Fruit fly (Drosophila melanogaster) whole organism, prepupa: ENCODE results near the gene ara.

Source experiments
- CG10631 ChIP-seq: fragments of 200-800 bp; sonication (Bioruptor generic); optimal IDR thresholded peaks from 2 replicates; lab custom pipeline; 2016; ENCODE audit warnings: missing biosample characterization, missing genetic modification characterization
- CG11294 ChIP-seq: fragments of 200-800 bp; sonication (Bioruptor generic); IDR thresholded peaks from 2 replicates; pipeline ENCODE4 v1.3.6; 2022; ENCODE audit warnings: missing biosample characterization, missing genetic modification characterization
- CG11902 ChIP-seq: fragments of 200-800 bp; sonication (Bioruptor generic); optimal IDR thresholded peaks from 3 replicates; lab custom pipeline; 2016; ENCODE audit warnings: missing biosample characterization, missing genetic modification characterization
- CG16779 ChIP-seq: fragments of 200-800 bp; sonication (Bioruptor generic); optimal IDR thresholded peaks from 3 replicates; lab custom pipeline; 2017; ENCODE audit warnings: missing biosample characterization, mild to moderate bottlenecking, missing genetic modification characterization
- CG31627 ChIP-seq: fragments of 200-800 bp; sonication (Bioruptor generic); optimal IDR thresholded peaks from 3 replicates; lab custom pipeline; 2016; ENCODE audit warnings: missing biosample characterization, missing genetic modification characterization
- CG32006 ChIP-seq: fragments of 200-800 bp; sonication (Bioruptor generic); optimal IDR thresholded peaks from 3 replicates; lab custom pipeline; 2017; ENCODE audit warnings: missing biosample characterization, mild to moderate bottlenecking, missing genetic modification characterization
- CG3919 ChIP-seq: fragments of 200-800 bp; sonication (Bioruptor generic); optimal IDR thresholded peaks from 3 replicates; lab custom pipeline; 2016; ENCODE audit warnings: missing biosample characterization, missing genetic modification characterization
- CG4318 ChIP-seq: fragments of 200-800 bp; sonication (Bioruptor generic); optimal IDR thresholded peaks from 3 replicates; lab custom pipeline; 2017; ENCODE audit warnings: missing biosample characterization, mild to moderate bottlenecking, missing genetic modification characterization
- CG6792 ChIP-seq: fragments of 200-800 bp; sonication (Bioruptor generic); optimal IDR thresholded peaks from 3 replicates; lab custom pipeline; 2016; ENCODE audit warnings: missing biosample characterization, missing genetic modification characterization
- CG6854 ChIP-seq: fragments of 200-800 bp; sonication (Bioruptor generic); optimal IDR thresholded peaks from 2 replicates; lab custom pipeline; 2017; ENCODE audit warnings: missing biosample characterization, mild to moderate bottlenecking, missing genetic modification characterization
- CG7368 ChIP-seq: fragments of 200-800 bp; sonication (Bioruptor generic); optimal IDR thresholded peaks from 3 replicates; lab custom pipeline; 2016; ENCODE audit warnings: missing biosample characterization, missing genetic modification characterization
- CG8119 ChIP-seq: fragments of 200-800 bp; sonication (Bioruptor generic); IDR thresholded peaks from 3 replicates; pipeline ENCODE4 v1.3.6; 2022; ENCODE audit warnings: missing biosample characterization, missing genetic modification characterization
- CG8319 ChIP-seq: fragments of 200-800 bp; sonication (Bioruptor generic); optimal IDR thresholded peaks from 3 replicates; lab custom pipeline; 2016; ENCODE audit warnings: missing biosample characterization, missing genetic modification characterization
- CG8632 ChIP-seq: fragments of 200-800 bp; sonication (Bioruptor generic); optimal IDR thresholded peaks from 3 replicates; lab custom pipeline; 2016; ENCODE audit warnings: missing biosample characterization, missing genetic modification characterization
- CG9139 ChIP-seq: fragments of 200-800 bp; sonication (Bioruptor generic); optimal IDR thresholded peaks from 3 replicates; lab custom pipeline; 2017; ENCODE audit warnings: missing biosample characterization, mild to moderate bottlenecking, missing genetic modification characterization
- Eip75B ChIP-seq: fragments of 200-800 bp; sonication (Bioruptor generic); optimal IDR thresholded peaks from 3 replicates; lab custom pipeline; 2016; ENCODE audit warnings: missing biosample characterization, missing genetic modification characterization
- Eip78C ChIP-seq: fragments of 200-800 bp; sonication (Bioruptor generic); peaks from one replicate; lab custom pipeline; 2016; ENCODE audit warnings: missing biosample characterization, missing genetic modification characterization
- Ets21C ChIP-seq: fragments of 200-800 bp; sonication (Bioruptor generic); optimal IDR thresholded peaks from 3 replicates; lab custom pipeline; 2016; ENCODE audit warnings: missing biosample characterization, missing genetic modification characterization
- Ets96B ChIP-seq: fragments of 200-800 bp; optimal IDR thresholded peaks from 2 replicates; lab custom pipeline; 2019; ENCODE audit warnings: missing biosample characterization, mild to moderate bottlenecking, missing genetic modification characterization, moderate library complexity
- Gug ChIP-seq: fragments of 200-800 bp; sonication (Bioruptor generic); IDR thresholded peaks from 2 replicates; pipeline ENCODE4 v1.3.6; 2022; ENCODE audit warnings: missing biosample characterization, missing genetic modification characterization
- Hr38 ChIP-seq: sonication (Bioruptor generic); optimal IDR thresholded peaks from 2 replicates; lab custom pipeline; 2016; ENCODE audit warnings: missing biosample characterization, missing genetic modification characterization
- Lpt ChIP-seq: fragments of 200-800 bp; sonication (Bioruptor generic); optimal IDR thresholded peaks from 3 replicates; lab custom pipeline; 2016; ENCODE audit warnings: missing biosample characterization, missing genetic modification characterization
- OdsH ChIP-seq: fragments of 200-800 bp; sonication (Bioruptor generic); optimal IDR thresholded peaks from 3 replicates; lab custom pipeline; 2016; ENCODE audit warnings: missing biosample characterization, missing genetic modification characterization
- Smox ChIP-seq: fragments of 200-800 bp; sonication (Bioruptor generic); optimal IDR thresholded peaks from 3 replicates; lab custom pipeline; 2016; ENCODE audit warnings: missing biosample characterization, missing genetic modification characterization
- Sox102F ChIP-seq: fragments of 200-800 bp; sonication (Bioruptor generic); optimal IDR thresholded peaks from 2 replicates; lab custom pipeline; 2016; ENCODE audit warnings: missing biosample characterization, mild to moderate bottlenecking, missing genetic modification characterization
- Sox14 ChIP-seq: fragments of 200-800 bp; sonication (Bioruptor generic); optimal IDR thresholded peaks from 3 replicates; lab custom pipeline; 2016; ENCODE audit warnings: missing biosample characterization, missing genetic modification characterization
- achi ChIP-seq: fragments of 200-800 bp; sonication (Bioruptor generic); optimal IDR thresholded peaks from 3 replicates; lab custom pipeline; 2016; ENCODE audit warnings: missing biosample characterization, missing genetic modification characterization
- acj6 ChIP-seq: fragments of 200-800 bp; sonication (Bioruptor generic); optimal IDR thresholded peaks from 3 replicates; lab custom pipeline; 2016; ENCODE audit warnings: missing biosample characterization, missing genetic modification characterization
- dac ChIP-seq: fragments of 200-800 bp; sonication (Bioruptor generic); optimal IDR thresholded peaks from 2 replicates; lab custom pipeline; 2017; ENCODE audit warnings: missing biosample characterization, mild to moderate bottlenecking, missing genetic modification characterization
- dsx ChIP-seq: fragments of 200-800 bp; optimal IDR thresholded peaks from 3 replicates; lab custom pipeline; 2019; ENCODE audit warnings: missing biosample characterization, mild to moderate bottlenecking, missing genetic modification characterization, moderate library complexity; ENCODE audit not compliant: poor library complexity, severe bottlenecking
- fd59A ChIP-seq: fragments of 200-800 bp; sonication (Bioruptor generic); optimal IDR thresholded peaks from 2 replicates; lab custom pipeline; 2017; ENCODE audit warnings: missing biosample characterization, mild to moderate bottlenecking, missing genetic modification characterization, missing genetic modification reagents
- net ChIP-seq: fragments of 200-800 bp; sonication (Bioruptor generic); optimal IDR thresholded peaks from 3 replicates; lab custom pipeline; 2016; ENCODE audit warnings: missing biosample characterization, missing genetic modification characterization
- pdm3 ChIP-seq: fragments of 200-800 bp; sonication (Bioruptor generic); optimal IDR thresholded peaks from 3 replicates; lab custom pipeline; 2016; ENCODE audit warnings: missing biosample characterization, missing genetic modification characterization
- salr ChIP-seq, 2 experiments: fragments of 200-800 bp; sonication (Bioruptor generic); optimal IDR thresholded peaks; 3 replicates each; lab custom pipeline; 2016 to 2018; ENCODE audit warnings: missing biosample characterization in 2 of 2, missing genetic modification characterization in 2 of 2, mild to moderate bottlenecking in 1 of 2
- ss ChIP-seq, 2 experiments: fragments of 200-800 bp; sonication (Bioruptor generic); optimal IDR thresholded peaks; 2 replicates in 1 of 2; 3 replicates in 1 of 2; lab custom pipeline; 2017 to 2018; ENCODE audit warnings: mild to moderate bottlenecking in 2 of 2, missing biosample characterization in 2 of 2, missing genetic modification characterization in 2 of 2, moderate library complexity in 1 of 2
- svp ChIP-seq: fragments of 200-800 bp; sonication (Bioruptor generic); peaks from one replicate; lab custom pipeline; 2016; ENCODE audit warnings: missing biosample characterization, missing genetic modification characterization
- topi ChIP-seq: fragments of 200-800 bp; sonication (Bioruptor generic); optimal IDR thresholded peaks from 3 replicates; lab custom pipeline; 2016; ENCODE audit warnings: missing biosample characterization, missing genetic modification characterization

ara gene

dm6 chr3L:12585761-12586160 lies 5.3 kb downstream of the ara start:
- TF ChIP-seq acj6 (GFP tag; lab: Kevin White, UChicago): no peak
- no peak for TF ChIP-seq ss (GFP tag; optimal IDR thresholded peaks at IDR 0.05; lab: Kevin White, UChicago)
- no peak for TF ChIP-seq topi
- TF ChIP-seq dsx: no peak
- no peak for TF ChIP-seq CG3919 (GFP tag; lab: Kevin White, UChicago)
- no peak for TF ChIP-seq Ets21C (GFP tag; lab: Kevin White, UChicago)
- no peak for TF ChIP-seq CG11294
- TF ChIP-seq Gug (GFP tag; lab: Robert Waterston, UW): no peak
- no peak for TF ChIP-seq fd59A (GFP tag; lab: Kevin White, UChicago)
- no peak for TF ChIP-seq CG4318 (GFP tag; lab: Kevin White, UChicago)
- TF ChIP-seq CG7368 (GFP tag; lab: Kevin White, UChicago): no peak
- no peak for TF ChIP-seq CG10631 (GFP tag; lab: Kevin White, UChicago)
- TF ChIP-seq OdsH: no peak
- TF ChIP-seq net (GFP tag; lab: Kevin White, UChicago): no peak
- no peak for TF ChIP-seq Lpt (GFP tag; lab: Kevin White, UChicago)

DNA sequence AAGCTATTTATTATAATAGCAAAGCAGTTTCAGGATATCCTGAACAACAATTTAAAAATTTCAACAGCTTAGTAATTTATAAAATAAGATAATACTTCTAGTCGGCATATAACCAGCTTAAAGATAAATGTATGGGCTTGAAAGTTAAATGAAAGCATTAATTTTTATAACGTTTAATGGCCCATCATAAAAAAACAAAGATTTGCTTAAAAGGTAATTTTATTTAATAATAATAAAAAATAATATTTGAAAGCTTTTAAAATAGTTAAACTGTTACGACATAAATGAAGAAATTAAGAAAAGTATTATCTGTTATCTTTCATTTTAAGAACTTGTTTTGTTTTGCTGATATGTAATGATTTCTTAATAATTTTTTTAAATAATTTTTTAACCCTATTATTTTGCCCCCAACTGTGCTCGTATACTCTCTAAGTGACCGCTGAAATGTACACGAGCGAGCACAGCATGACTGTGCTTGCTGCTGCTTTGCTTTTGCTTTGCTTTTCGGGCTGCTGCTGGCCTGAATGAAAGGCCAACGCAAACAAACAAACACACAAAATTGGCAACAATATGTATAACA lies 6.8 kb downstream of the ara start:
- TF ChIP-seq Sox102F (GFP tag; lab: Kevin White, UChicago) (no peak), Eip78C (peak; percentile 8), svp (GFP tag; lab: Kevin White, UChicago) (peak; percentile 54), CG32006 (GFP tag; lab: Kevin White, UChicago) (peak; percentile 45)

dm6 chr3L:12588237-12588636 lies 7.8 kb downstream of the ara start:
- TF ChIP-seq topi (no peak), Sox102F (GFP tag; lab: Kevin White, UChicago) (no peak), CG6854 (GFP tag; lab: Kevin White, UChicago) (no peak), Eip75B (GFP tag; lab: Kevin White, UChicago) (no peak), CG31627 (GFP tag; lab: Kevin White, UChicago) (no peak), acj6 (GFP tag; lab: Kevin White, UChicago) (no peak), CG9139 (GFP tag; lab: Kevin White, UChicago) (no peak), salr (GFP tag; optimal IDR thresholded peaks at IDR 0.05; lab: Kevin White, UChicago) (no peak), CG16779 (tag; lab: Kevin White, UChicago) (no peak), pdm3 (GFP tag; lab: Kevin White, UChicago) (no peak), CG7368 (GFP tag; lab: Kevin White, UChicago) (no peak), Smox (GFP tag; lab: Kevin White, UChicago) (no peak), CG8319 (no peak), Sox14 (GFP tag; lab: Kevin White, UChicago) (no peak), Eip78C (no peak), Lpt (GFP tag; lab: Kevin White, UChicago) (no peak), dac (GFP tag; lab: Kevin White, UChicago) (no peak), achi (GFP tag; lab: Kevin White, UChicago) (no peak)

DNA sequence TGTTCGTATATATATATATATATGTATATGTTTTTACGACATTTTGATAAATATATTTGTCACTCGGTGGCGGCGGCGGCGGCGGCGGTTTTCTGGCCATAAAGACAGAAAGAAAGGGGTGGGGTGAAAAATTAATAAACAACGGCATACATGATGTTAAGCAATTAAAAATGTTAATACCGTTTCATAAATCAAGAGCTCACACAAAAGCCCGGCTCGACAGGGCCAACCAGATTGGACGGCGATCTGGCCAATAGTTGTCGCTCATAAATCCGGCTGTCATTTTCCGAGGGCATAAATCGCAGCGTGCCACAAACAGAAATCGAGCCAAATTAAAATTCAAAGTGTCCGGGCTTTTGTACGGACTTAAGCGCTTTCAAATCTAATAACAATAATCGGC lies 8.4 kb downstream of the ara start:
- TF ChIP-seq CG3919 (GFP tag; lab: Kevin White, UChicago) (no peak), CG11902 (GFP tag; lab: Kevin White, UChicago) (no peak), Ets96B (tag; lab: Kevin White, UChicago) (no peak), CG8119 (no peak), Hr38 (no peak), CG6792 (GFP tag; lab: Kevin White, UChicago) (no peak), CG7368 (GFP tag; lab: Kevin White, UChicago) (no peak), CG8632 (GFP tag; lab: Kevin White, UChicago) (no peak), acj6 (GFP tag; lab: Kevin White, UChicago) (no peak)
- TF ChIP-seq, all 60 proteins: peak for 0
